Worm (Caenorhabditis elegans) whole organism, L3 larva: Measurements from ENCODE around the gene DH11.5.

Experiments
- R02D3.7 ChIP-seq: fragments of 150-350 bp; optimal IDR thresholded peaks from 2 replicates; lab custom pipeline; 2014; ENCODE audit warnings: missing biosample characterization, missing genetic modification characterization
- aly-2 ChIP-seq: fragments of 150-350 bp; optimal IDR thresholded peaks from 2 replicates; lab custom pipeline; 2014; ENCODE audit warnings: missing biosample characterization, missing genetic modification characterization
- nhr-77 ChIP-seq: fragments of 150-350 bp; optimal IDR thresholded peaks from 2 replicates; lab custom pipeline; 2014; ENCODE audit warnings: missing biosample characterization, missing genetic modification characterization
- skn-1 ChIP-seq: fragments of 150-350 bp; optimal IDR thresholded peaks from 2 replicates; lab custom pipeline; 2014; ENCODE audit warnings: missing biosample characterization, missing genetic modification characterization

DNA sequence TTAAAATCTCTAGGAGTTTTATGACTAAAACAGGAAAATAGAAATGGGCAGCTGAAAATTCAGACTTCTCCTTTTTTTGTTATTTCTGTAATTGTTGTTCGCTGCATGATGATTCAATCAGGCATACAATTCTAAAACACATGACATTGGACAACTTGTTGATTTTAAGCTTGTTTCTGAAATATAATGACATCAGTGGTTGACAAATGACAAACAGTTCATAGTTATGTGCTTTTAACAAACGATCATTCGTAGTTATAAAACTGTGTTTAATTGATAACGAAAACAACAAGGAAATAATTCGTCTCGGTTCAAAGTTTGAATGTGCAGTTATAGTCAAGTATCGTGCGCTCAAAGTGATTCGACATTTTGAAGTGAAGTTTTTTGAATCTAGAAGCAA is 28.1 kb upstream of the DH11.5 start:
- TF ChIP-seq skn-1 (tag; lab: Kevin White, UChicago): no peak
- no peak for TF ChIP-seq nhr-77 (tag; lab: Kevin White, UChicago)
- TF ChIP-seq aly-2 (tag; lab: Kevin White, UChicago): no peak
- TF ChIP-seq R02D3.7: no peak
